Fruit fly (Drosophila melanogaster) S2 (cell line): ENCODE results near the gene CG31538.

Experiments used
- CG8478 ChIP-seq: fragments of >200 bp; optimal IDR thresholded peaks from 2 replicates; lab custom pipeline; 2018
- CTCF ChIP-seq, 2 experiments: fragments of >200 bp; optimal IDR thresholded peaks; 2 replicates each; lab custom pipeline; 2018

The CG31538 gene

DNA sequence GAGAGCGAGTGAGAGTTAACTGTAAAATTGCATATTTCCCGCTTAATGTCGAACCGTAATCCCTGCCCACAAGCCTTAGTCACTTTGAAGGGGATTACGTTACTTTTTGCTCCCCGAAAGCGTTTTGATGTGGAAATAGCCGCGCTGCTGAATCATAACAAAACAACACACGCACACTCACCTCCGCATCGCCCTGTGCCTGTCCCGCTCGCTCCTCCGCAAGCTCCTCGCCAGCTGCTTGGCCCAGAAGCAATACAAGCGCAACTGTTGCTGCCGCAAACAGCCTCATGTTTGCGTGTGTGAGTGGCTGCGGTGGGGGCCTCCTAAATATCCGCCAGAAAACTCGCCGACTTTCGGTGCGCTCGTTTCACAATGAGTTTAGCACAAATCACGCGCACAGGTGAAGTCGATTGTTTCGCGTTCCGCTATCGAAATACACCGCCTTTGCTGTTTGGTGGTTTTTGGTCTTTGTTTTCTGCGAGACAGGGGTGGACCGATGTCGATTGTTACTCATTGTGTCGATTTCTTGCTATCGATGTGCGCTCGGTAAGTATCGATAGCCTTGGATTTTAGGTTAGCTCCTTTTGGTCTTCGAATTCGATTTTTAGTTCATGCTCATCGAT is 26.3 kb downstream of the CG31538 start, which contains the start of gene CtsF:
Gene CtsF (minus strand): TSS at position 503 of the 623 bp plus-strand sequence.
- TF ChIP-seq CG8478 (lab: Kevin White, UChicago) = no peak

DNA sequence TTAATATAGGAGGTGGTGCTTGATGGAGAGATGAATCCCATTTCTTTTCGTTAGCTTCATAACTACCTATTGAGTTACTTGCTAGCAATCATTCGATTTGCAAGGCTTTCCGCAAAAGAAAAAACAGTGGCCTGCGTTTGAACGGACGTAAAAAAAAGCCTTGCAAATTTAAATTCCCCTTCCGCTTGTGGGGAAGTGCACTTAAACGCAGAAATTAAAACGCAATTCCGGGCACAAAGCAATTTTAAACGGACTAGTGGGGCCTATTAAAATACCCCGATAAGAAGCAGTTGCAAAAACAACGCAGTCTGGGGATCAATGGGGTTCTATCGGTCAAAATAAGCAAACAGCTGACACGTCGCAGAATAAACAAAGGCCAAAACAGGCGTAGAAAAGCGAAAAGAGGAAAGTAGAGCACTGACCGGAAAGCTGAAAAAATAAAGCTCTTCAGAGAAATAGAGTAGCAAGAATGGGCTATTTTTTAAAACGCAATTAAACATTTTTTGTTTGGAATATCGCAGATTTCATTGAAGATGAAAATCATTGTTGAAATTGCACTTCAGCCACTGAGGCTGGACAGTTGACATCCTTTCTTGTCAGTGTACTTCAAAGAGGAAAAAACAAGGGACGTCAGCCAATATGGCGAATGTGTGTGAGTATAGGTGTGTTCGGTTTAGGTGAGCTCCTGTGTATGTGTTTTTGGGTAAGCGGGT is 26.9 kb downstream of the CG31538 start:
- TF ChIP-seq CG8478 (lab: Kevin White, UChicago) (no peak), CTCF (optimal IDR thresholded peaks at IDR 0.05; lab: Kevin White, UChicago) (no peak)

DNA sequence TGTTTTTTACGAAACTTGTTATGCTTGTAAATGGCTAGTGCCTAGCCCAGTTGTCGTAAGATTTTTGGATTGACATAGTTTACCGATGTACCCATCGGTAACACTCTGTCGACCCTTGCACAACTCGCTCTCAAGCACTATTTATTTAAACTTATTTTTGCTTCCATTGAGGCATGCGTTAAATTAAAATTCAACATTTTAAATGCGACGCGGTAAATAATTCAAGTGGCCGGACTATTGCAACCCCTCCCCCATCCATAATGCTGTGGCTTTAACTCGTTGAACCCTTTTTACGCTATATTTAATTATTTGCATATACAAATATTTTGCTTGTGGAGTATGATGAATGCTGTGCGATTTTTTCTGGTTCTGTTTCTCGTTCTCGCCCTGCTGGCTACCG is 28.3 kb downstream of the CG31538 start:
- no peak for TF ChIP-seq CTCF (optimal IDR thresholded peaks at IDR 0.05; lab: Kevin White, UChicago)
- TF ChIP-seq CG8478 (lab: Kevin White, UChicago) = no peak

DNA sequence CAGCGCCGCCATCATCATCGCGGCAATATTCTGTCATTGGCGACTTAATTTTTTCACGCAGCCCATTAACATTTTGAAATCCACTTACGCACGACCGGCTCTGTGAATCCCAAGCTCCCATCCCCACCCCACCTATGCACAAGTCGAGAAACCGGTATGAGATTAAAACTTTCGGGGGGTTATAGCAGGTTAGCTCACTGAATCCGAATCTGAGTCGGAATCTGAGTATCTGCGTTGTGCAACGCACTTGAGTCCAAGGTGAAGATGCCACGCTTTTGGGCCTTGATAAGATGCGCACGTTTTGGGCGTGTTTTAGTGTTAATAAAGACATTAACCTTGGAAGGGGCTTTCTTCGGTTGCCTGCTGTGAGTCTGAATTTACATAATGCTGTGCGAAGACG is 30.7 kb downstream of the CG31538 start:
- TF ChIP-seq CG8478 (lab: Kevin White, UChicago) (no peak), CTCF (optimal IDR thresholded peaks at IDR 0.05; lab: Kevin White, UChicago) (no peak)

DNA sequence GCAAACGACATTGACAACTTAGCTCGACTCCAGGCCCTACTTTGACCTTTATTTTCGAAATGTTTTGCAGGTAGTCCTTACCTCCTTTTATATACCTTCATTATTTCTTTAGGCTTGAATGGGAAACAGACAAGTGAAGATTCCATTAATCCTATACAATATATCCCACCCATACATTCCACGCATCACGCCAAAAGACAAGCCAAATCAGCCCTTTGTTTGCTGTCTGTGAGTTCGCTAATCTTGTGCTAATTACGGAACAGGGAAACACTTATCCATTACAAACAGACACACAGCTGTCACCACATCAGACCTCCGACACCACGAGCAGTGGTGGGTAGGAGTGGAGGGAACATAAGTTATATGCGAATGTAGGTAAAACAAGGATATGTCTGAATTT is 36.9 kb downstream of the CG31538 start, which contains the start of gene CG33293:
Gene CG33293 (minus strand): TSS at position 15 of the 400 bp plus-strand sequence.
- TF ChIP-seq CG8478 (lab: Kevin White, UChicago) = no peak
- no peak for TF ChIP-seq CTCF (optimal IDR thresholded peaks at IDR 0.05; lab: Kevin White, UChicago)

DNA sequence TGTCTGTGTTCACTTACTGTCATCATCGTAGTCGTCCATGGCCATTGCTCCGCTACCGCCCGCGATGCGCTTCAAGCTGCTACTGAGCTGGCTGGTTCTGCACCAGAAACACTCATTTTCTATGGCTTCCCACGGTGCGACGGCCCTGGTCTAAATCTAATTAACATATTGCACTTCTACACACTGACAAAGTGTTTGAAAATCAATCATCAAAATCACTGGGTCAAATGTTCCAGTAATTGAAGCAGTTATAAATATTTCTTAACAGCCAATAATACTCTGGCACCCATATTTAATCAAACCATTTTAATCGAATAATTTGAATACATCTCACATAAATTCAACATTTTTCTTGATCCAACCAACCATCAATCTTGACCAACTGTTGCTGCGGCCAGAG is 40.4 kb downstream of the CG31538 start, which contains the start of gene rtp:
Gene rtp (minus strand): TSS at position 101 of the 400 bp plus-strand sequence.
- TF ChIP-seq CG8478 (lab: Kevin White, UChicago) (no peak), CTCF (optimal IDR thresholded peaks at IDR 0.05; lab: Kevin White, UChicago) (no peak)

DNA sequence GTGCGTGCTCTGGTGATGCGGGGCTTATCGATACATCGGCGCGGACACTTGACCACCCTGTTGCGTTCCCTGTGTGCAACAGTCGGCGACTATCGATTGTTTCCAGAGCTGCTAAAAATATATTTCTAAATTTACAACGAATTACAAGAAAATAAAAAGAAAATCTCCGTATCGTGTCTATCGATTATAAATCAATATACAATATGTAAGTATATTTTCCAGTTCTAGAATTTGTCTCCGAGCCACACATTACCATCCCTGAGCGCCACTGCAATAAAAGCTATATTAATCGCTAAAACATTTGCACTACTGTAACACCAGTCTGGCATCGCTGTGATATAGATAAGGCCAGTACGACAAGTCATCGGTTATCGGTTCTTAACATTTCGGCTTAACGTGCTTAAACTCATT is 45.4 kb downstream of the CG31538 start, which contains the start of the genes Kat60 and Mms19:
Gene Kat60 (minus strand): TSS at position 13 of the 411 bp plus-strand sequence.
Gene Mms19 (plus strand): TSS at position 347 of the 411 bp plus-strand sequence.
- TF ChIP-seq CTCF (optimal IDR thresholded peaks at IDR 0.05; lab: Kevin White, UChicago) (peak in 1 of 2 experiments; percentile 2), CG8478 (lab: Kevin White, UChicago) (no peak)

DNA sequence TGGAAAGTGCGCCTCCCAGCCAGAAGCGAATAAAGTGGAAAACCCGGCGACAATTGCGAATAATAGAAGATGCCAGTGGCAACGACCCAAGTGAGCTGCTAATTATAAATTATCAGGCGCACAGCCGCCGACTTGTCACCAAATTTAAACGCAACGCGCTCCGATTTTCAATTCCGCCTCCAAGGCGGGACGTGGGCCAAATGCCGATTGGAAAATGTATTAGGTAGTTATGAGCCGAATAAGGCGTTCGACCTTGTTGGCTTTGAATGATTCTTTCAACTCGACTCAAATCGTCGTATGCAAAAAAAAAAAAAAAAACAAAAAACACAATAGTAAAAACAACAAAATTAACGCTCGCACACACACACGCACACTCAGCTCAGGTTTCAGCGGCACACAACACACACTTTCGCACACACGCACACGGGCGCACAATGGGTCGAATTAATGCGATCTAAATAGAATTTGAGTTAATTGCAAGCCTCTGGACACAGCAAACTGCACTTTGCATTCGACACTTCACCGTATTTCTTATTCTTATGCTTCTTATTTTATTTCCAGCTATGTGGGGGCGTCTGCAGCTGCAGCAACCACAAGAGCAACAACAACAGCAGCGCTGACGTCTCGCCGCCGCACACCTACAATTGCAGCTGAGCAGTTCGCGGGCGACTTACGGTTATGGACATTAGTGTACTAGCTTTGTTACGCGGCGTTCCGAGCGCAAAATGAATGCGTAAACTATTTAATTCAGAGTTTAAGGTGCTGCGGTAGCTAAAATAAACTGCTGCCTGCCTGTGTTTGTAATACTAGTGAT is 46.0 kb downstream of the CG31538 start:
- TF ChIP-seq CTCF (optimal IDR thresholded peaks at IDR 0.05; lab: Kevin White, UChicago) = no peak
- TF ChIP-seq CG8478 (lab: Kevin White, UChicago) = no peak

DNA sequence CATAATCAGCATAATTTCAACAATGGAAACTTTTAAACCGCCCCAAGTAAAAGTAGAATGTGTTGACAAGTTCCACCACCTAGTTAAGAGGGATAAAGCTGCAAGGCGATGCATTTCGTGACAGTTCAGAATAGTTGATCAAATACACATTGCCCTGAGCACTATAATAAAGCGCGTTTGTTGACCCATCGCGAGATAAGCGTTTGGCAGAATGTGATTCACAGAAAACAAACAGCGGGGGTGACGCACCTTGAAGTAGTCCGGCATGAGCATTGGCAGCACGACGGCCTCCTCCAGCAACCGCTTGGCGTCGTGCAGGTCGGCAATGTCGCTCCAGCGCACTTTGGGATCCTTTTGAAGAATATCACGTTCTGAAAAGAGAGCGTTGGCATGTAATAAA is 48.2 kb downstream of the CG31538 start:
- TF ChIP-seq CG8478 (lab: Kevin White, UChicago) (no peak), CTCF (optimal IDR thresholded peaks at IDR 0.05; lab: Kevin White, UChicago) (no peak)

DNA sequence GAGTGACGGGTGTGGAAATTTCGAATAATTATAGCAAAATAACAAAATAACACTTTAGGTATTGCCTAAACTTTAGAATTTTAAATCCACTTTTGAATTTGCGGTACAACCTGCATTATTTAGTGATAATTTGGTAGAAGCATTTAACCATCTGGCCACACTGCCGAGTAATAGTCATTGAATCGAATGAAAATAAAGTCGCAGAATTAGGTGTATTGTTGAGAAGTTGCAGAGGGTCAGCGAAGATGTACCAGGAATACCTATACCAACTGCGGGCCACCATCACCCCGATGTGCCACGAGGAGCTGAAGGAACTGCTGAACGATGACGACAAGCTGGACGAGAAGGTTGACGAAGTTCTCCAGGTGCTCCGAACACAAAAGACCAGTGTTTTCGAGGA is 51.6 kb downstream of the CG31538 start, which contains the start of gene Vps37B:
Gene Vps37B (plus strand): TSS at position 134 of the 400 bp plus-strand sequence.
- TF ChIP-seq CTCF (optimal IDR thresholded peaks at IDR 0.05; lab: Kevin White, UChicago) = no peak
- TF ChIP-seq CG8478 (lab: Kevin White, UChicago) = no peak
